Fruit fly (Drosophila melanogaster) Kc167 (cell line): Measurements from ENCODE around the gene DCTN6-p27.

Experiments
- psq ChIP-seq: fragments of >200 bp; optimal IDR thresholded peaks from 2 replicates; lab custom pipeline; 2017; ENCODE audit warnings: missing external identifiers
- ttk ChIP-seq: sonication (Bioruptor generic); optimal IDR thresholded peaks from 2 replicates; lab custom pipeline; 2017; ENCODE audit warnings: missing external identifiers

dm6 chr2L:19134814-19135523 lies 2.8 kb downstream of the DCTN6-p27 start, which contains the start of gene Polr1D:
- no peak for TF ChIP-seq psq (lab: Kevin White, UChicago)
- TF ChIP-seq ttk (lab: Kevin White, UChicago): no peak
